Worm (Caenorhabditis elegans) whole organism, L1 larva: ENCODE measurements around the gene F20B6.10.
A peak's percentile ranks its signal among the peaks of the same experiment; 100 is the strongest.

ENCODE experiments used
- C04F5.9 ChIP-seq: sonication (generic microtip); optimal IDR thresholded peaks from 2 replicates; lab custom pipeline; 2016; ENCODE audit warnings: missing genetic modification characterization, missing compliant biosample characterization
- C16A3.4 ChIP-seq: fragments of 150-350 bp; optimal IDR thresholded peaks from 2 replicates; lab custom pipeline; 2014; ENCODE audit warnings: missing biosample characterization, missing genetic modification characterization
- F16B12.6 ChIP-seq: fragments of 150-350 bp; optimal IDR thresholded peaks from 2 replicates; lab custom pipeline; 2014; ENCODE audit warnings: missing biosample characterization, missing genetic modification characterization
- Y116A8C.19 ChIP-seq: sonication (generic microtip); optimal IDR thresholded peaks from 2 replicates; lab custom pipeline; 2016; ENCODE audit warnings: missing compliant biosample characterization, missing genetic modification characterization, borderline replicate concordance
- alr-1 ChIP-seq: fragments of 200-800 bp; sonication (Bioruptor generic); optimal IDR thresholded peaks from 2 replicates; lab custom pipeline; 2018; ENCODE audit warnings: borderline replicate concordance, mild to moderate bottlenecking, missing genetic modification characterization, missing compliant biosample characterization
- ama-1 ChIP-seq: fragments of 150-350 bp; optimal IDR thresholded peaks from 2 replicates; lab custom pipeline; 2014
- blmp-1 ChIP-seq: fragments of 150-350 bp; optimal IDR thresholded peaks from 2 replicates; lab custom pipeline; 2014; ENCODE audit warnings: missing biosample characterization, missing genetic modification characterization
- ceh-8 ChIP-seq: fragments of 200-800 bp; sonication (Bioruptor generic); optimal IDR thresholded peaks from 2 replicates; lab custom pipeline; 2018; ENCODE audit warnings: mild to moderate bottlenecking, missing genetic modification characterization, moderate library complexity, missing compliant biosample characterization
- ceh-82 ChIP-seq, 3 experiments: fragments of 150-350 bp in 1 of 3; sonication (generic microtip) in 2 of 3; optimal IDR thresholded peaks; 2 replicates each; lab custom pipeline; 2014 to 2017; ENCODE audit warnings: missing biosample characterization in 3 of 3, missing genetic modification characterization in 3 of 3
- ces-1 ChIP-seq: fragments of 150-350 bp; optimal IDR thresholded peaks from 2 replicates; lab custom pipeline; 2014; ENCODE audit warnings: missing biosample characterization, missing genetic modification reagents, missing genetic modification characterization
- dpl-1 ChIP-seq, 3 experiments: fragments of 150-350 bp in 2 of 3; sonication (generic microtip) in 1 of 3; optimal IDR thresholded peaks; 2 replicates each; lab custom pipeline; 2014 to 2017; ENCODE audit warnings: missing biosample characterization in 3 of 3, missing genetic modification characterization in 3 of 3, missing genetic modification reagents in 3 of 3
- dsc-1 ChIP-seq: sonication (generic microtip); optimal IDR thresholded peaks from 2 replicates; lab custom pipeline; 2016; ENCODE audit warnings: mild to moderate bottlenecking, missing genetic modification characterization, missing compliant biosample characterization
- efl-1 ChIP-seq, 4 experiments: fragments of 150-350 bp; optimal IDR thresholded peaks in 3 of 4; peaks in 1 of 4; 1 replicate in 1 of 4; 2 replicates in 3 of 4; lab custom pipeline; 2014; ENCODE audit warnings: missing biosample characterization in 2 of 4, missing genetic modification characterization in 2 of 4, missing genetic modification reagents in 2 of 4
- efl-3 ChIP-seq: fragments of 200-800 bp; sonication (Bioruptor generic); optimal IDR thresholded peaks from 2 replicates; lab custom pipeline; 2018; ENCODE audit warnings: mild to moderate bottlenecking, missing genetic modification characterization, missing compliant biosample characterization
- elt-2 ChIP-seq: sonication (generic microtip); optimal IDR thresholded peaks from 2 replicates; lab custom pipeline; 2016; ENCODE audit warnings: missing genetic modification characterization, mild to moderate bottlenecking, inconsistent platforms, missing compliant biosample characterization, missing genetic modification reagents
- elt-3 ChIP-seq, 6 experiments: fragments of 150-350 bp in 1 of 6; sonication (generic microtip); optimal IDR thresholded peaks; 2 replicates each; lab custom pipeline; 2017 to 2018; ENCODE audit warnings: missing biosample characterization in 6 of 6, missing genetic modification characterization in 6 of 6, inconsistent platforms in 1 of 6
- ets-5 ChIP-seq: fragments of 200-800 bp; sonication (Bioruptor generic); IDR thresholded peaks from 2 replicates; pipeline ENCODE4 v1.3.6; 2022; ENCODE audit warnings: missing genetic modification characterization, missing compliant biosample characterization
- fkh-8 ChIP-seq: sonication (generic microtip); optimal IDR thresholded peaks from 2 replicates; lab custom pipeline; 2016; ENCODE audit warnings: mild to moderate bottlenecking, missing genetic modification characterization, missing compliant biosample characterization
- fos-1 ChIP-seq: fragments of 150-350 bp; optimal IDR thresholded peaks from 2 replicates; lab custom pipeline; 2014; ENCODE audit warnings: missing biosample characterization, missing genetic modification characterization
- grh-1 ChIP-seq: fragments of 200-800 bp; sonication (Bioruptor generic); IDR thresholded peaks from 2 replicates; pipeline ENCODE4 v1.3.6; 2022; ENCODE audit warnings: missing genetic modification reagents, missing genetic modification characterization, missing compliant biosample characterization
- hlh-4 ChIP-seq: sonication (generic microtip); optimal IDR thresholded peaks from 2 replicates; lab custom pipeline; 2016; ENCODE audit warnings: mild to moderate bottlenecking, missing genetic modification characterization, missing compliant biosample characterization
- irx-1 ChIP-seq: sonication (generic microtip); optimal IDR thresholded peaks from 2 replicates; lab custom pipeline; 2016; ENCODE audit warnings: missing genetic modification characterization, missing compliant biosample characterization
- lin-14 ChIP-seq: fragments of 200-800 bp; sonication (Bioruptor generic); optimal IDR thresholded peaks from 2 replicates; lab custom pipeline; 2018; ENCODE audit warnings: mild to moderate bottlenecking, missing genetic modification characterization, moderate library complexity, missing compliant biosample characterization
- lin-15B ChIP-seq: fragments of 150-350 bp; sonication (generic microtip); optimal IDR thresholded peaks from 3 replicates; lab custom pipeline; 2014; ENCODE audit warnings: missing biosample characterization, missing genetic modification characterization
- lin-39 ChIP-seq: fragments of 150-350 bp; optimal IDR thresholded peaks from 2 replicates; lab custom pipeline; 2014; ENCODE audit warnings: missing biosample characterization, missing genetic modification reagents, missing genetic modification characterization
- lsy-2 ChIP-seq, 2 experiments: fragments of 150-350 bp; optimal IDR thresholded peaks; 2 replicates each; lab custom pipeline; 2014; ENCODE audit warnings: missing biosample characterization in 2 of 2, missing genetic modification characterization in 2 of 2
- mep-1 ChIP-seq: fragments of 150-350 bp; optimal IDR thresholded peaks from 2 replicates; lab custom pipeline; 2014; ENCODE audit warnings: missing biosample characterization, missing genetic modification characterization
- nhr-20 ChIP-seq: sonication (generic microtip); optimal IDR thresholded peaks from 2 replicates; lab custom pipeline; 2016; ENCODE audit warnings: mild to moderate bottlenecking, missing genetic modification characterization, missing compliant biosample characterization
- nhr-237 ChIP-seq: fragments of 150-350 bp; optimal IDR thresholded peaks from 2 replicates; lab custom pipeline; 2014; ENCODE audit warnings: missing biosample characterization, missing genetic modification characterization
- nhr-47 ChIP-seq: sonication (generic microtip); optimal IDR thresholded peaks from 2 replicates; lab custom pipeline; 2016; ENCODE audit warnings: mild to moderate bottlenecking, missing genetic modification characterization, moderate library complexity, missing compliant biosample characterization
- nhr-71 ChIP-seq: sonication (generic microtip); optimal IDR thresholded peaks from 2 replicates; lab custom pipeline; 2016; ENCODE audit warnings: mild to moderate bottlenecking, missing genetic modification characterization, moderate library complexity, missing compliant biosample characterization
- nhr-85 ChIP-seq: sonication (generic microtip); peaks from one replicate; lab custom pipeline; 2016; ENCODE audit warnings: missing genetic modification characterization, inconsistent platforms, missing compliant biosample characterization
- nhr-90 ChIP-seq: sonication (generic microtip); optimal IDR thresholded peaks from 2 replicates; lab custom pipeline; 2016; ENCODE audit warnings: mild to moderate bottlenecking, missing genetic modification characterization, missing compliant biosample characterization; ENCODE audit not compliant: poor library complexity
- pqm-1 ChIP-seq: sonication (generic microtip); optimal IDR thresholded peaks from 3 replicates; lab custom pipeline; 2017; ENCODE audit warnings: missing biosample characterization, missing genetic modification characterization
- rnt-1 ChIP-seq: sonication (generic microtip); optimal IDR thresholded peaks from 2 replicates; lab custom pipeline; 2016; ENCODE audit warnings: mild to moderate bottlenecking, missing genetic modification characterization, moderate library complexity, missing compliant biosample characterization
- skn-1 ChIP-seq: fragments of 150-350 bp; optimal IDR thresholded peaks from 2 replicates; lab custom pipeline; 2014; ENCODE audit warnings: missing biosample characterization, missing genetic modification characterization
- snpc-4 ChIP-seq: fragments of 150-350 bp; optimal IDR thresholded peaks from 2 replicates; lab custom pipeline; 2014; ENCODE audit warnings: missing biosample characterization, missing genetic modification characterization
- sox-4 ChIP-seq: sonication (generic microtip); optimal IDR thresholded peaks from 2 replicates; lab custom pipeline; 2016; ENCODE audit warnings: missing genetic modification characterization, missing compliant biosample characterization
- sptf-1 ChIP-seq: fragments of 150-350 bp; optimal IDR thresholded peaks from 2 replicates; lab custom pipeline; 2014; ENCODE audit warnings: missing biosample characterization, missing genetic modification characterization
- sup-37 ChIP-seq: fragments of 200-800 bp; sonication (Bioruptor generic); optimal IDR thresholded peaks from 2 replicates; lab custom pipeline; 2018; ENCODE audit warnings: mild to moderate bottlenecking, missing genetic modification characterization, missing compliant biosample characterization
- swsn-7 ChIP-seq: sonication (generic microtip); optimal IDR thresholded peaks from 2 replicates; lab custom pipeline; 2016; ENCODE audit warnings: missing genetic modification characterization, missing compliant biosample characterization
- tbx-2 ChIP-seq: sonication (generic microtip); optimal IDR thresholded peaks from 2 replicates; lab custom pipeline; 2016; ENCODE audit warnings: missing genetic modification characterization, missing compliant biosample characterization
- unc-130 ChIP-seq: fragments of 150-350 bp; optimal IDR thresholded peaks from 2 replicates; lab custom pipeline; 2017; ENCODE audit warnings: missing biosample characterization, missing genetic modification characterization, inconsistent platforms
- unc-30 ChIP-seq: sonication (generic microtip); optimal IDR thresholded peaks from 2 replicates; lab custom pipeline; 2017; ENCODE audit warnings: missing biosample characterization, missing genetic modification characterization
- unc-86 ChIP-seq: sonication (generic microtip); optimal IDR thresholded peaks from 2 replicates; lab custom pipeline; 2016; ENCODE audit warnings: missing genetic modification characterization, missing compliant biosample characterization
- xbp-1 ChIP-seq: sonication (generic microtip); optimal IDR thresholded peaks from 2 replicates; lab custom pipeline; 2016; ENCODE audit warnings: missing genetic modification characterization, missing compliant biosample characterization
- zip-4 ChIP-seq: fragments of 200-800 bp; sonication (Bioruptor generic); optimal IDR thresholded peaks from 2 replicates; lab custom pipeline; 2018; ENCODE audit warnings: mild to moderate bottlenecking, missing genetic modification characterization, moderate library complexity, missing compliant biosample characterization
- ztf-11 ChIP-seq, 2 experiments: sonication (generic microtip); optimal IDR thresholded peaks; 2 replicates each; lab custom pipeline; 2016 to 2017; ENCODE audit warnings: missing genetic modification characterization in 2 of 2, missing biosample characterization in 1 of 2, missing compliant biosample characterization in 1 of 2

The F20B6.10 gene

DNA sequence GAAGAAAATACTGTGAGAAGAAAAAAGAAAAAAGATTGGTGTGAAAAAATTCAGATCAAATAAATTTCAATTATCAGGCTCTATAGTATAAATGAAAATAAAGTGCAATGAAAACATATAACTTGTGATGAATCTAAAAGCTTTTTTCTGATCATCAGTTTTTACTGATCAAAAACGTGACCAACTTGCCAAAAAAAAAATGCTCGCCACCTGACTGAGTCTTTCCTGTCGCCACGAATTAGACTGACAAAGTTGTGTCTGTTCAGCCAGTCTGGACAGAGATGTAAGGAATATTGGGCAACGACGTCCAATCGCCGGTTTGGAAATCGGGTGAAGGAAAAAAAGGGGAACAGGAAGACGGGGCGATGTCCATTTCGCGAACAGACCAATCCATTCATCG is 2.5 kb upstream of the F20B6.10 start (continued):
- TF ChIP-seq efl-1 (optimal IDR thresholded peaks at IDR 0.05; lab: Kevin White, UChicago) (no peak), efl-1 (GFP tag; optimal IDR thresholded peaks at IDR 0.05 in 1 of 2; lab: Kevin White, UChicago) (peak in 1 of 2 experiments; percentile 42), nhr-85 (tag; lab: Kevin White, UChicago) (no peak), nhr-20 (tag; lab: Kevin White, UChicago) (peak; percentile 42), elt-3 (tag; optimal IDR thresholded peaks at IDR 0.05; lab: Kevin White, UChicago) (no peak), nhr-71 (tag; lab: Kevin White, UChicago) (peak; percentile 78), fos-1 (tag; lab: Kevin White, UChicago) (no peak), unc-130 (no peak), elt-2 (tag; lab: Kevin White, UChicago) (no peak), dsc-1 (tag; lab: Kevin White, UChicago) (no peak), xbp-1 (peak; percentile 59), F16B12.6 (tag; lab: Kevin White, UChicago) (no peak), lsy-2 (tag; optimal IDR thresholded peaks at IDR 0.05; lab: Kevin White, UChicago) (peak; percentile 8 to 21), unc-86 (tag; lab: Kevin White, UChicago) (no peak), ama-1 (no peak), grh-1 (GFP tag; lab: Robert Waterston, UW) (no peak), sptf-1 (tag; lab: Kevin White, UChicago) (no peak), zip-4 (GFP tag; lab: Kevin White, UChicago) (no peak), lin-14 (GFP tag; lab: Kevin White, UChicago) (peak; percentile 61), ces-1 (GFP tag; lab: Kevin White, UChicago) (no peak), ztf-11 (tag; optimal IDR thresholded peaks at IDR 0.05; lab: Kevin White, UChicago) (no peak), ceh-8 (peak; percentile 38), tbx-2 (tag; lab: Kevin White, UChicago) (no peak), snpc-4 (no peak), hlh-4 (tag; lab: Kevin White, UChicago) (no peak), skn-1 (no peak), dpl-1 (GFP tag; optimal IDR thresholded peaks at IDR 0.05; lab: Kevin White, UChicago) (no peak), C16A3.4 (tag; lab: Kevin White, UChicago) (no peak), C04F5.9 (tag; lab: Kevin White, UChicago) (no peak), efl-3 (GFP tag; lab: Kevin White, UChicago) (no peak), lin-15B (no peak), Y116A8C.19 (no peak), ceh-82 (tag; optimal IDR thresholded peaks at IDR 0.05; lab: Kevin White, UChicago) (no peak), lin-39 (tag; lab: Kevin White, UChicago) (no peak), mep-1 (tag; lab: Kevin White, UChicago) (no peak), rnt-1 (peak; percentile 30), sup-37 (GFP tag; lab: Kevin White, UChicago) (no peak), blmp-1 (tag; lab: Kevin White, UChicago) (no peak), ets-5 (no peak), nhr-47 (tag; lab: Kevin White, UChicago) (peak; percentile 7)

DNA sequence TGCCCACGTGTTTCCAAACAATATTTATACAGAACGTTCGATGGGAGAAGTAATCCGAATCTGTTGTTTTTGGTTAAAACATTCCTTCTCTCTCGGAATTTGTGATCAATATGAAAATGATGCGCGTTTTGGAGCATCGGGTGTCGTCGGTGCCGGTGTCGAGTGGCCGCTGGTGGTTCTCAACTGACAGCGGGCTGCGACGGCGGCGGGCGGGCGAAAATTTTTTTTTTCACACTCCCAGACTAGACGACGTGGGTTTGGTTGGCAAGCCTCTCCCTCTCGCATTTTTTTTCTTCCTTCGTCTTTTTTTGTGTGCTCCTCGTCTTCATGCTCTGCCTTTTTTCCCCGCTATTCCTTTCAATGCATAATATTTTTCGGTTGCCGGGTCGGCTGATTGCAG is 1.2 kb upstream of the F20B6.10 start, which contains the start of gene W01H2.2:
TSS of gene W01H2.2 (minus strand) at position 285 of the 400 bp plus-strand sequence.
- TF ChIP-seq ceh-82 (tag; optimal IDR thresholded peaks at IDR 0.05; lab: Kevin White, UChicago) (peak in 1 of 3 experiments; percentile 26), sptf-1 (tag; lab: Kevin White, UChicago) (no peak), sox-4 (tag; lab: Kevin White, UChicago) (no peak), nhr-90 (tag; lab: Kevin White, UChicago) (no peak), unc-30 (no peak), fkh-8 (peak; percentile 22), unc-130 (no peak), alr-1 (tag; lab: Kevin White, UChicago) (no peak), nhr-237 (tag; lab: Kevin White, UChicago) (no peak), irx-1 (tag; lab: Kevin White, UChicago) (no peak), Y116A8C.19 (no peak), pqm-1 (tag; lab: Kevin White, UChicago) (no peak), lin-14 (GFP tag; lab: Kevin White, UChicago) (peak; percentile 48), swsn-7 (no peak)
